Worm (Caenorhabditis elegans): ENCODE data around the gene pgap-2.

- no peak for TF ChIP-seq sox-4 (tag; optimal IDR thresholded peaks at IDR 0.05)
- TF ChIP-seq lin-11 (tag; optimal IDR thresholded peaks at IDR 0.05) = no peak
- no peak for TF ChIP-seq ceh-45 (GFP tag; IDR thresholded peaks at IDR 0.05)
- TF ChIP-seq ama-1 (optimal IDR thresholded peaks at IDR 0.05) = no peak
- no peak for TF ChIP-seq ceh-24 (tag; optimal IDR thresholded peaks at IDR 0.05)
- no peak for TF ChIP-seq tbx-2 (tag; optimal IDR thresholded peaks at IDR 0.05)
- no peak for TF ChIP-seq unc-55 (GFP tag; optimal IDR thresholded peaks at IDR 0.05)
- TF ChIP-seq elt-2 (tag; optimal IDR thresholded peaks at IDR 0.05) = no peak
- TF ChIP-seq ztf-16 (tag; optimal IDR thresholded peaks at IDR 0.05) = no peak
- no peak for TF ChIP-seq ceh-19 (GFP tag; optimal IDR thresholded peaks at IDR 0.05)
- TF ChIP-seq ceh-9 (tag; optimal IDR thresholded peaks at IDR 0.05) = no peak
Measured at ce11 chrIII:4715088-4715487, 9.8 kb downstream of the pgap-2 start, which contains the start of gene him-18.

All from whole organism, late embryonic.